Fruit fly (Drosophila melanogaster): ENCODE results near the gene Andorra.

The Andorra gene

dm6 chrX:18179372-18179771, at the start of gene Andorra:
TSS of gene Andorra (minus strand) at chrX:18179472.
- TF ChIP-seq noc (tag; optimal IDR thresholded peaks at IDR 0.05), result no peak

DNA sequence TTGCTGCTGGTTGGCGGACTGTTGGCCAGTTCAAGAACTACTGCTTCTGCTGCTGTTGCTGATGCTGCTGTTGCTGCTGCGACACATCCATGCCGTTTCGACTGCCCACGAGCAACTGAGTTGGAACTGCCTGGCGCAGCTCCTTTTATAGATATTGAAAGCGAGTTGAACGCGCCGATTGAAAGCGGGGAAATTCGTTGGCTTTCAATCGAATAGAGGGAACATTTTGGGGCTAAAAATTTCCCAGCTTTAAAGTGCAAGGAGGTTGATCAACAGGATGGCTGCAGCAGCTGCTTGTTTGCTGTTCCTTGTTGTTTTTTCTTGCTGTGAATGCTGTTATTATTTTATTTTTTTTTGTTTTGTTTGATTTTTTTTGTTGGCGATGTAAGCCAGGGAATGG, 46.7 kb upstream of the Andorra start, which contains the start of gene CG33639:
TSS of gene CG33639 (minus strand) at position 101 of the 400 bp plus-strand sequence.
- TF ChIP-seq noc (tag; optimal IDR thresholded peaks at IDR 0.05), result no peak

DNA sequence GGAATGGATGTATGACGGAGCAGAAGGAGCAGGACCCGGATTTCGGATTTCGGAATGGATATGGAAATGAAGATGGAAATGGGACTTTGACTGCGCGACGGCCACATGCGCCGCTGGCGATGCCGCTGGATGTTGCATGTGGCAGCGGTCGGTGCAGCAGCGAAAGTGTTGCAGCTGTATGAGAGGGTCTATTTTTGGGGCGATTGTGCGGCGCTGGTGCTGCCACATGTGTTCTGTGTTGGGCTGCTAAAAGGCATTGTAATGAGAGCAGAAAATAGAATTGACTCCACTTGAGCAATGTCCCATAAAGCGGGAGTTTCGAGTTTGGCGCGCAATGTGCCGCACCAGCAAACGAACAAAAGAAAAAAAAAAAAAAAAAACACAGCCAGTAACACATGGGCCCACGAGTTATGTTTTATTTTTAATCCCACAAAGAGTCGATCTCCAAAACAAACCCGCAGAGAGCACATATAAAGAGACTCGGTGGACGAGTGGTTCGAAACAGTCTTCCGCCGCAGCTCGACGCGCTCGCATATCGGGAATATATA, 29.7 kb upstream of the Andorra start, which contains the start of gene Him:
TSS of gene Him (plus strand) at position 498 of the 548 bp plus-strand sequence.
- TF ChIP-seq noc (tag; optimal IDR thresholded peaks at IDR 0.05), result no peak

dm6 chrX:18208079-18208865, 29.0 kb upstream of the Andorra start:
- no peak for TF ChIP-seq noc (tag; optimal IDR thresholded peaks at IDR 0.05)

DNA sequence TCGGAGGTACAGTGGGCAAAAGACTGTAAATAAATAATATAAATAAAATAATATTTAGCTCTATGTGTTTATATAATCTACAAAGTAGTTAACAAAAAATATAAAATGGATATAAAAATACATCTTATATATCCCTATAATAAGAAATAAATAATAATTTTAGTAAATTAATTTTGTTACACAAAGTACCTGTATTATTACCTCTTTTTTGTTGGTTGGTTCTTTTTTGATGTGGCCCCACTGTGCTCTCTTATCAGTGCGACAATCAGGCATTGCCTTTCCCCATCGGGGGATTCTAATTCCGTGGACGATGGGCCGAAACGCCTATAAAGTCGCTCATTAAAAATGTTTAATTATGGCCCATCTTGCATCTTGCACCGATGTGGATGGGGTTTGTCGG, 28.3 kb upstream of the Andorra start:
- no peak for TF ChIP-seq noc (tag; optimal IDR thresholded peaks at IDR 0.05)

- TF ChIP-seq noc (tag; optimal IDR thresholded peaks at IDR 0.05), result no peak
Observed at dm6 chrX:18205044-18205443, 25.8 kb upstream of the Andorra start, which contains the start of gene Hesr. TSS of gene Hesr (minus strand) at chrX:18205144.

- no peak for TF ChIP-seq noc (tag; optimal IDR thresholded peaks at IDR 0.05)
Observed at dm6 chrX:18197642-18198041, 18.4 kb upstream of the Andorra start.

- no peak for TF ChIP-seq noc (tag; optimal IDR thresholded peaks at IDR 0.05)
Observed at dm6 chrX:18185944-18186343, 6.7 kb upstream of the Andorra start.

DNA sequence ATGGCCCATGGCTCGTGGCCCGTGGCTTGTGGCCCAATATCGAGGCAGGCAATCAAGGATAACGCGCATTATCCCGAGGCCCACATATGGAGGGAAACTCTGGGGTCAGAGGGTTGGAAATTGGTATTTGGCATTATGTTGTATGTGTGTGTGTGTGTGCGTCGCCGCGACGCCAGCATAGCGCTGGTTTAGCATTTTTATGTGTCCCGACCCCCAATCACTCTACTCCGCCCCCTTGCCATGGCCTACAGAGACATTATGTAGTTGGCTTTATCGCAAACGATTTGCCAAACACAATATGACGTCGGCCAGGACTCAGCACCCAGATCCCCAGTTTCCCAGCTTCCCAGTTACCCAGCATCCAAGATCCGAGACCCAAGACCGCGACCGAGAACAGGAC, 1.9 kb upstream of the Andorra start:
- no peak for TF ChIP-seq noc (tag; optimal IDR thresholded peaks at IDR 0.05)

- no peak for TF ChIP-seq noc (tag; optimal IDR thresholded peaks at IDR 0.05)
Observed at dm6 chrX:18177312-18177711, 2.0 kb downstream of the Andorra start, which contains the start of gene Frq2. TSS of gene Frq2 (plus strand) at chrX:18177612.

DNA sequence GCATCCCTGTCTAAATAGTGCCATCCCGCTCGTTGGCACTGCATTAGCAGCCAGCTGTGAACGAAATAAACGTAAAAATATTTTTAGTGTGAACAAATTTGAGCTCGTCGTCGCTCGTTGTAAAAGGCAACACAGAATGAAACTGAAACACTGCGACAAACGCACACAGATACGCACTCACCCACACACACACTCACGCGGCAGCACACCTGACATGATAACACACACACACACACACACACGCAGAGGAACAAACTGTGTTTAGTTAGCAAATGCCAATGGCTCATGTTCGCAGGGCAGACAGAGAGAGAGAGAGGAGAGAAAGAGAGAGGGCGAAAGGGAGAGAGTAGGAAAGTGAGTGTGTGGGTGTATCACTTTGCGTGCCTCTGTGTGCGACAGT, 20.3 kb downstream of the Andorra start:
- TF ChIP-seq noc (tag; optimal IDR thresholded peaks at IDR 0.05), result no peak

DNA sequence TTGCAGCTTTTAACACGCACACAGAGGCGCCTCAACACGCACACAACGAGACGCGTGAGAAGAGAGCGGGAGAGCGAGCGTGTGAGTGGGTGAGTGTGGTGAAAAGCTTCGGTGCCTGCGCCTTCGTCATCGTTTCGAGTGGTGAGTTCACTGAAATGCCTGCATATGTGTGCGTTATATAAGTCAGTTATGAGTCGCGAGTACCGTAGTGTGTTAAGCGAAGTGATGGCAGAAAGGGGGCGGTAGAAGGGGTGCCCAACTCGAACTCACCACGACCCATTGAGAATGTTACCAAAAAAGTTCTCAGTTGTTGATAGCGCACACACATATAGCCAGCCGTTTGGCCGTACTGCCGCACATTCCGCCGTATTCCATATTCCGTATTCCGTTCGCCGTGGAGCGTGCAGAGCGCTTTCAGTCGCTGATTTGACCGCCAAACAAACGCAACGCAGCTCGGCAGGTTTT, 24.3 kb downstream of the Andorra start, which contains the start of gene Frq1:
TSS of gene Frq1 (plus strand) at position 415 of the 465 bp plus-strand sequence.
- no peak for TF ChIP-seq noc (tag; optimal IDR thresholded peaks at IDR 0.05)

DNA sequence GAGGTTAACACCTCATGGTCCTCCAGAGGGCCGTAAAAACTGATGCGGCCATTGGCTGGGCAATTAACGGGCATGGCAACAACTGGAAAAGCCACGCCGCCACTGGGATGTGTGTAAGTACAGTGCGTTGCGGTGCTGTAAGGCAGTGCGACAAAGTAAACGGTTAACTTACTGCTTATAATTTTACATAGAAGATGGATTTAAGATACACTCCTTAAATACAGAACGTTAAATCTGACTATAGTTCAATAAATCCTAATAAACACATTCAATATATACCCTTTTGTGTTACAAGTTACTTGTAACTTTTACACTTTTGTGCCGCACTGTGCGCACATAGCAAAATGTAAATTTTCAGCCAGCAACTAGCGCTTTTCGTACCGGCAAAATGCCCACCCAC, 26.3 kb downstream of the Andorra start:
- no peak for TF ChIP-seq noc (tag; optimal IDR thresholded peaks at IDR 0.05)

- TF ChIP-seq noc (tag; optimal IDR thresholded peaks at IDR 0.05), result no peak
Observed at dm6 chrX:18151323-18151722, 27.9 kb downstream of the Andorra start.

- no peak for TF ChIP-seq noc (tag; optimal IDR thresholded peaks at IDR 0.05)
Observed at dm6 chrX:18149292-18149691, 30.0 kb downstream of the Andorra start.

DNA sequence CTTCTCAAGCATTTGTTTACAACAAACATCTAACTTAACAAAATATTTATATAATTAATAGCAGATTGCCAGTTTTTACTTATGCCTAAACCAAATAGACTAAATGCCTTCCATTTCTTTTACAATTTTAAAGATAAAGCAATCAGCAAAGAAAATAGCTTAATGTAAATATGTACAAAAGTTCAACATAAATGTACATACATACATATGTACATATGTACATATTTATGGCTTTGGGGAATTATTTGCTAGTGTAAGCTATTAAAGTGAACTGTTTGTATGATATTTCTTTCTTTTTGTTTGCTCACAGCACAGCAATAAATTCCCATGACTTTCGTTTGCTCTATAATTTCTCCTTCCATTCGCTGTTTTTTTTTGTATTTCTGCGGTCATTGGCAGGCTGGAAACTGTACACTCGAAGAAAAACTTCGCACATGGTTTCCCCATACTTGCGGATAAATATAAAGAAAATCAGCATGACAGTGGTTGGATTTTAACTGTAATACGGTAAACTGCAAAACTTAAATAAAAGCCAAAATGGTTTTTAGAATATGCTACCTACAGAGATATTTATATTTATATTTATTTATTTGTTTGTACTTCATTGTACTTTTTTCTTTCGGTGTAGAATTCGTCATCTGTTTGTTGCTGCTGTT, 38.2 kb downstream of the Andorra start:
- no peak for TF ChIP-seq noc (tag; optimal IDR thresholded peaks at IDR 0.05)
